Worm (Caenorhabditis elegans) whole organism, early embryonic: Measurements from ENCODE around the gene nmur-1.

Source experiments
- B0310.2 ChIP-seq: sonication (generic microtip); optimal IDR thresholded peaks from 2 replicates; lab custom pipeline; 2016; ENCODE audit warnings: mild to moderate bottlenecking, missing genetic modification characterization, missing compliant biosample characterization
- F13C5.2 ChIP-seq: sonication (generic microtip); optimal IDR thresholded peaks from 2 replicates; lab custom pipeline; 2017; ENCODE audit warnings: mild to moderate bottlenecking, missing genetic modification characterization, inconsistent platforms, missing compliant biosample characterization
- aly-1 ChIP-seq: sonication (generic microtip); optimal IDR thresholded peaks from 2 replicates; lab custom pipeline; 2016; ENCODE audit warnings: missing genetic modification characterization, missing compliant biosample characterization
- ama-1 ChIP-seq: fragments of 150-350 bp; optimal IDR thresholded peaks from 2 replicates; lab custom pipeline; 2014
- ceh-13 ChIP-seq: fragments of 200-800 bp; sonication (Bioruptor generic); optimal IDR thresholded peaks from 2 replicates; lab custom pipeline; 2018; ENCODE audit warnings: mild to moderate bottlenecking, missing genetic modification characterization, missing compliant biosample characterization
- ceh-36 ChIP-seq: sonication (generic microtip); optimal IDR thresholded peaks from 2 replicates; lab custom pipeline; 2016; ENCODE audit warnings: missing genetic modification characterization, inconsistent platforms, missing compliant biosample characterization
- ets-7 ChIP-seq: sonication (generic microtip); optimal IDR thresholded peaks from 2 replicates; lab custom pipeline; 2016; ENCODE audit warnings: missing genotype, missing genetic modification characterization, missing compliant biosample characterization
- flt-1 ChIP-seq: fragments of 200-800 bp; sonication (Bioruptor generic); IDR thresholded peaks from 2 replicates; pipeline ENCODE4 v1.3.6; 2022; ENCODE audit warnings: missing genetic modification characterization, missing compliant biosample characterization
- hmbx-1 ChIP-seq: sonication (generic microtip); optimal IDR thresholded peaks from 2 replicates; lab custom pipeline; 2016; ENCODE audit warnings: mild to moderate bottlenecking, missing genetic modification characterization, missing compliant biosample characterization
- hmg-4 ChIP-seq: fragments of 200-800 bp; sonication (Bioruptor generic); optimal IDR thresholded peaks from 2 replicates; lab custom pipeline; 2018; ENCODE audit warnings: mild to moderate bottlenecking, missing genetic modification characterization, missing compliant biosample characterization
- hnd-1 ChIP-seq: sonication (generic microtip); optimal IDR thresholded peaks from 2 replicates; lab custom pipeline; 2016; ENCODE audit warnings: missing genetic modification characterization, missing compliant biosample characterization
- pes-1 ChIP-seq: fragments of 200-800 bp; sonication (Bioruptor generic); IDR thresholded peaks from 2 replicates; pipeline ENCODE4 v1.3.6; 2022; ENCODE audit warnings: missing genetic modification reagents, missing genetic modification characterization, missing compliant biosample characterization
- scrt-1 ChIP-seq: fragments of 200-800 bp; sonication (Bioruptor generic); IDR thresholded peaks from 2 replicates; pipeline ENCODE4 v1.3.6; 2022; ENCODE audit warnings: missing genetic modification characterization, missing compliant biosample characterization
- sea-1 ChIP-seq: fragments of 200-800 bp; sonication (Bioruptor generic); conservative IDR thresholded peaks from 2 replicates; pipeline ENCODE4 v1.3.6; 2022; ENCODE audit warnings: missing genetic modification characterization, missing compliant biosample characterization
- tbx-11 ChIP-seq: fragments of 200-800 bp; sonication (Bioruptor generic); IDR thresholded peaks from 2 replicates; pipeline ENCODE4 v1.3.6; 2022; ENCODE audit warnings: missing genetic modification characterization, missing compliant biosample characterization
- tbx-37 ChIP-seq: fragments of 200-800 bp; sonication (Bioruptor generic); conservative IDR thresholded peaks from 2 replicates; pipeline ENCODE4 v1.3.6; 2022; ENCODE audit warnings: missing genetic modification reagents, missing genetic modification characterization, missing compliant biosample characterization
- tra-4 ChIP-seq: sonication (generic microtip); optimal IDR thresholded peaks from 2 replicates; lab custom pipeline; 2017; ENCODE audit warnings: missing genetic modification characterization, missing compliant biosample characterization

nmur-1 gene

DNA sequence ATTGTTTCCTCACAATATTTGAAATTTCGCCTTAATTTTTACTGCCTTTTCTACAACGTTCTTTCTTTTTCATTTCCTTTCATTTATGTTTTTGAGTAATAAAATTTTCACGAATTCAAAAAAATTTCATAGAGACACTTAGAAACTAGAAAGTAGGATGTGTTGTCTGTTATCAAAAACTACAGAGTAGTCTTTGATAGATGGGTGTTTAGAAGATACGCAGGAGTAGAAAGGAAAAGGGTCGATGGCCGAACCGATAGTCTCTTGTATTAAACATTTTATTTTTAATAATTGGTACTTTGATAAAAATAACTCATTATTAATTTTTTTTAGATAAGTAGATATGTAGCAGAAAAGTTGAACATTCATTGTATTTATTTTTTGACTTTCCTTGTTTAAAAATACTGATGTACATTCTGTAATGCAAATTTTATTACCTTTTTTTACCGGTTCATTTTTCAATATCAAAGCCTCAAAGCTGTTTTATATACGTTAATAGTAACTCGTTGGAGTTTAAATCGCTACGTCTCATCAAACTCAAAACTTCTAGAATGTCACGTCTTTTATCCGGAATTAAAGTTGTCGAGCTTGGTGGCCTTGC is 11.2 kb downstream of the nmur-1 start, which contains the start of gene C24A3.4:
TSS of gene C24A3.4 (plus strand) at position 551 of the 601 bp plus-strand sequence.
- TF ChIP-seq ceh-36 (tag; lab: Kevin White, UChicago) = no peak
- TF ChIP-seq hmbx-1 (tag; lab: Kevin White, UChicago) = no peak
- no peak for TF ChIP-seq aly-1
- no peak for TF ChIP-seq tbx-37 (GFP tag; lab: Robert Waterston, UW)
- no peak for TF ChIP-seq F13C5.2 (tag; lab: Kevin White, UChicago)
- no peak for TF ChIP-seq ceh-13 (GFP tag; lab: Kevin White, UChicago)
- no peak for TF ChIP-seq sea-1 (GFP tag; lab: Robert Waterston, UW)
- no peak for TF ChIP-seq hnd-1
- no peak for TF ChIP-seq B0310.2
- no peak for TF ChIP-seq ama-1
- TF ChIP-seq hmg-4 (GFP tag; lab: Kevin White, UChicago) = no peak
- no peak for TF ChIP-seq flt-1
- no peak for TF ChIP-seq pes-1
- no peak for TF ChIP-seq tra-4 (tag; lab: Kevin White, UChicago)
- no peak for TF ChIP-seq scrt-1 (GFP tag; lab: Robert Waterston, UW)

DNA sequence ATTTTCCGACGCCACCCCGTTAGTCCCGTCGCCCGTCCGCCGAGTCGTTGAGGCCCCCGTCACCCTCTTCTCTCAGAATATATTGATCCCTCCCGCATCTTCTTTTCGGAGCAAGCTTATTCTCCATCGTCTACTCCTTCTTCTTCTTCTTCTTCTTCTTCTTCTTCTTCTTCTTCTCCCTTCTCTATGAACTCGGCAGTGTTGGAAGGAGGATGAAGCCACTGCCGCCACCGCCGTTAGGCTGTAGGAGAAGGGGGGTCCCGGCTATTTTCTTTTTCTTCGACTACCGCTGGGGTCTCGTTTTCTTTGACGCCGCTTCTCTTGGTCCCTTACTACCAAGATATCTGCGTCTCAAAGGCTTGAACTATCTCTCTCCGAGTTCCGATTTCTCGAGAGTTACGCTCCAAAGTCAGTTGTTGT is 14.8 kb downstream of the nmur-1 start:
- TF ChIP-seq hnd-1 (no peak), F13C5.2 (tag; lab: Kevin White, UChicago) (peak; percentile 32), tra-4 (tag; lab: Kevin White, UChicago) (no peak), tbx-37 (GFP tag; lab: Robert Waterston, UW) (no peak), hmg-4 (GFP tag; lab: Kevin White, UChicago) (peak; percentile 22)

DNA sequence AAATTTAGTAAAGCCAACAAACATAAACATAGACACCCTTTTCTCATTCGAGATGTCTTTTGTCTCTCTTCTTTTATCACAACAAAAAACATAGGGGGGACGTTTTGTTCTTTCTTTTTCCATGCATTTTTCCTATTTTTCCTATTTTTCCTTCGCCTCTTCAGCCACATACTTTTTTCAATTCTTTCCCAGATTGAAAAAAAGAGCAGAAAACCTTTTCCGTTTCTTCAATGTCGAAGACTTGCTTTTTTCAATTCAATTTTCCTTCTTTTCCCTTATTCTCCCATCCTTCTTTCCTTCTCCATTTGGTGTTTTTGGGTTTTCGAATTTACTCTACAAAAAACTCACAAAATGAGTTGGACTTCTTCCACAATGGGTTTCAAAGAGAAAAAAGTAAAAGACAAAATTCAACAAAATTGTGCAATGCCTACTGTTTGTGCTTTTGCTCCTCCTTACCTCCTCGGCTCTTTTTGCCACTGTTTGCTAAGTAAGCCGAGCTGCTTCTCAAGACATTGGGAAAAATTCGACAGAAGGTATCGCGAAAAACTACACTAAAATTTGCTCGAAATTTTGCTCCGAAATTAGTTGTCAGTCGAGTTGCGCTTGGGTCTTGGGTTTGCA is 15.8 kb downstream of the nmur-1 start:
- no peak for TF ChIP-seq ceh-13 (GFP tag; lab: Kevin White, UChicago)
- TF ChIP-seq hmbx-1 (tag; lab: Kevin White, UChicago) = no peak
- no peak for TF ChIP-seq ets-7 (tag; lab: Kevin White, UChicago)
- TF ChIP-seq ama-1 = no peak
- TF ChIP-seq hnd-1 = no peak
- no peak for TF ChIP-seq ceh-36 (tag; lab: Kevin White, UChicago)
- no peak for TF ChIP-seq sea-1 (GFP tag; lab: Robert Waterston, UW)

DNA sequence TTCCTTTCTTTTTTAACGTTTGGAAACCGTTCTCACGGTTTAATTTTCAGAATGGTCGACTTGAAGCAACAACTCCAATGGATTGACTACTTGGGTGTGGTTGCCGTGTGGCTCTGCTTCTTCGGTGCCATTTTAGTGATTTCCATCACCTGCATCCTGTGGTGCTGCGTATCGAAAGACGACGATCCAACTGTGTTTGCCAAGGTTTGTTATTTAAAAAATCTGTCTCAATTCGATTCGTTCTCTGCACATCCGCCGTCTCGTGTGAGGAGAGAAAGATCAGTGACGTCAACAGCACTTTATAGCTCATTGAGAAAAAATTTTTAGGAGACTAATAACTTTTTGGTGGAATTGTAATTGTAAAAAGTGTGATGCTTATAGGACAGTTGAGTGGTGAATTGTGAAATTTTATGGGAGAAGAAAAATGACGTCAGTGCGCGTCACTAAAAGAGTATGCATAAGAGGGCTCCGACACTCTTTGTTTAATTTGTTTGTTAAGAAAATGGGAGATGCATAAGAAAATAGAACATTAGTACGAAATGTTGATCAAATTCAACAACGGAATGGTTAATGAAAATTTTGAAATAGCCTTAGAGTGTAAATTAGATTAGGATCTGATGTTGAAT is 16.8 kb downstream of the nmur-1 start, which contains the start of gene C24A3.2:
TSS of gene C24A3.2 (plus strand) at position 51 of the 626 bp plus-strand sequence.
- TF ChIP-seq tbx-37 (GFP tag; lab: Robert Waterston, UW) (no peak), tra-4 (tag; lab: Kevin White, UChicago) (no peak), pes-1 (no peak), ets-7 (tag; lab: Kevin White, UChicago) (no peak), hmbx-1 (tag; lab: Kevin White, UChicago) (no peak), hmg-4 (GFP tag; lab: Kevin White, UChicago) (no peak), ceh-36 (tag; lab: Kevin White, UChicago) (no peak), F13C5.2 (tag; lab: Kevin White, UChicago) (no peak), scrt-1 (GFP tag; lab: Robert Waterston, UW) (no peak), sea-1 (GFP tag; lab: Robert Waterston, UW) (no peak), aly-1 (no peak), ceh-13 (GFP tag; lab: Kevin White, UChicago) (no peak), flt-1 (no peak), B0310.2 (no peak), ama-1 (no peak), tbx-11 (GFP tag; lab: Robert Waterston, UW) (no peak), hnd-1 (no peak)

DNA sequence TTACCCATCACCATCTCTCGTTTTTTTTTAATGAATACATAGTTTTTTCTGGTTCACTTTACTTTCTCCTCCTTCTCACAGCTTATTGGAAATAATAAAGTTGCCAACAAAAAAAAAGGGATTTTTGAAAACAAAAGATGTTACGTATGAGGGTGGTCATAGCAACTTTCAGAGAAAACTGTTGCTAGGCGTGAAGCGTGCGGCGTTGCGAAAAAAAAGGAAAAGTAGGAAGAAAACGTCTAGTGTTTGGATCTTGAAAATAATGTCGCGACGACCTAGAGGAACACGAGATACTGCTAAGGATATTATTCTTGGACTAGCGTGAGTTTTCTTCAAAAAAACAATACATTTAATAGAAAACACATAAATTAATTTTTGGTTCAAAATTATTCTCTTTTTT is 18.0 kb downstream of the nmur-1 start, which contains the start of gene C24A3.1:
TSS of gene C24A3.1 (plus strand) at position 263 of the 400 bp plus-strand sequence.
- TF ChIP-seq aly-1 (no peak), flt-1 (no peak), ceh-13 (GFP tag; lab: Kevin White, UChicago) (no peak), tbx-11 (GFP tag; lab: Robert Waterston, UW) (no peak), hmg-4 (GFP tag; lab: Kevin White, UChicago) (no peak), F13C5.2 (tag; lab: Kevin White, UChicago) (no peak), ceh-36 (tag; lab: Kevin White, UChicago) (no peak), ama-1 (no peak), tbx-37 (GFP tag; lab: Robert Waterston, UW) (no peak), sea-1 (GFP tag; lab: Robert Waterston, UW) (no peak), hmbx-1 (tag; lab: Kevin White, UChicago) (no peak), scrt-1 (GFP tag; lab: Robert Waterston, UW) (no peak), pes-1 (no peak), tra-4 (tag; lab: Kevin White, UChicago) (no peak), B0310.2 (no peak), ets-7 (tag; lab: Kevin White, UChicago) (no peak), hnd-1 (no peak)

DNA sequence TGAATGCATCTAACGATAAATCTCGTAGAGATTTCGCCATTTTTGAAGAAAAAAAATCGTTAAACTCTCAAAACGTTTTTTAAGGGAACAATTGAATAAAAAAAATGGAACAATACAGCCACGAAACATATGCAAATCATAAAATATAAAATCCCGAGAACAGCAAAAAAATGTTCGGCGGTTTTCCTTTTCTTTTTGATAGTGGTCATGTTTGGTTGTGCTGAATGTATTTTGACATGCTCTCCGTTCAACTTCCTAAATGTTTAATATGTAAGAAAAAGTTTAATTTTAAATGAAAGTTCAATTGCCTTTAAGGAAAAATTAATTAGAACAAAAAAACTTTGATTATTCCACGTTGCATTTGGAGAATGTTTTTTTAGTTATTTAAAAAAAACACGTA is 29.6 kb downstream of the nmur-1 start, which contains the start of gene C24A3.9:
TSS of gene C24A3.9 (minus strand) at position 101 of the 400 bp plus-strand sequence.
- TF ChIP-seq tra-4 (tag; lab: Kevin White, UChicago) (no peak), ceh-36 (tag; lab: Kevin White, UChicago) (no peak), hnd-1 (no peak), tbx-37 (GFP tag; lab: Robert Waterston, UW) (no peak), ama-1 (no peak), tbx-11 (GFP tag; lab: Robert Waterston, UW) (no peak), ets-7 (tag; lab: Kevin White, UChicago) (no peak), hmbx-1 (tag; lab: Kevin White, UChicago) (no peak), B0310.2 (no peak), sea-1 (GFP tag; lab: Robert Waterston, UW) (no peak), ceh-13 (GFP tag; lab: Kevin White, UChicago) (no peak)
